Worm (Caenorhabditis elegans): Measurements from ENCODE around the gene srh-208.

DNA sequence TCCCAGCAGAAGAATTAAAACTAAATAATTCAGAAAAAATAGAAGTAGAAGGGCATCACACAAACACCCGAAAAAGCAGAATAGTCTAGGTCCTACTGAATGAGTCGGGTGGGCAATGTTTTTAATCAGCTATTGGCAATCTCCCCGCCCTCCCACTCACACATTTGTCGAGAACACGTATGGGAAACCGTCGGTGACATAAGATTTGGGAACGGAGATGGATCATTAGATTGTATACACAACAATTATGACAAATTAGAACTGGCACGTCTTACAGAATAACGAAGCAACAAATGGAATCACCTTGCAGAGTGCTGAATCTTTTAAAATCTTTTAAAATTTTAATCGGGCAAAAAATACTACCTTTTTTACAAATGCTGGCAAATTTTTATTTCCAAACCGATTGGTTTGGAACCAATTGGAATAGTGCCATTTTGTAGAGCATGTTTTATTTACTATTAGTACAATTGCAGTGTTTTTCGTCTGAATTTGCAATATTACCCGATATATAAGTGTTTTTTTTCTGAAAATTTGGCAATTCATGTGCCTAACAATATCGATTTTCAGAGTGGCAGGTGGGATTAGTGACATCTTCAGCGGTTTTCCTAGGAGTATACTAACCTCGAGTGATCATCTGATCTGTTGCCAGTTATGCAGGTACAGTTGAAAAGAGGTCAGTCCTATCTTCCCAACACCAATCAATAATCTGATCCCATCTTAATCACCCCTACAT lies 28.9 kb upstream of the srh-208 start, which contains the start of the genes F55C9.3 and fbxb-57:
- no peak for TF ChIP-seq flt-1 (GFP tag; IDR thresholded peaks at IDR 0.05)
- TF ChIP-seq ref-1 (GFP tag; conservative IDR thresholded peaks at IDR 0.05) = no peak
- no peak for TF ChIP-seq tab-1 (GFP tag; IDR thresholded peaks at IDR 0.05)
- no peak for TF ChIP-seq ztf-29 (GFP tag; IDR thresholded peaks at IDR 0.05)
- TF ChIP-seq T22C8.4 (GFP tag; IDR thresholded peaks at IDR 0.05) = no peak
- no peak for TF ChIP-seq cog-1 (tag; optimal IDR thresholded peaks at IDR 0.05)
- TF ChIP-seq med-1 (GFP tag; optimal IDR thresholded peaks at IDR 0.05; ENCODE audit: insufficient read depth) = no peak
